Worm (Caenorhabditis elegans) whole organism, midembryonic: ENCODE data around the gene F13A2.2.

ENCODE experiments used
- T22C8.4 ChIP-seq: fragments of 200-800 bp; sonication (Bioruptor generic); IDR thresholded peaks from 2 replicates; pipeline ENCODE4 v1.3.6; 2022; ENCODE audit warnings: missing genetic modification characterization, missing compliant biosample characterization
- cog-1 ChIP-seq: sonication (generic microtip); optimal IDR thresholded peaks from 2 replicates; lab custom pipeline; 2016; ENCODE audit warnings: missing genetic modification characterization, missing compliant biosample characterization
- flt-1 ChIP-seq: fragments of 200-800 bp; sonication (Bioruptor generic); IDR thresholded peaks from 2 replicates; pipeline ENCODE4 v1.3.6; 2022; ENCODE audit warnings: missing genetic modification characterization, missing compliant biosample characterization
- klf-2 ChIP-seq: fragments of 200-800 bp; sonication (Bioruptor generic); conservative IDR thresholded peaks from 2 replicates; pipeline ENCODE4 v1.3.6; 2022; ENCODE audit warnings: missing genetic modification reagents, missing genetic modification characterization, missing compliant biosample characterization
- med-1 ChIP-seq: sonication (generic microtip); optimal IDR thresholded peaks from 2 replicates; lab custom pipeline; 2017; ENCODE audit warnings: missing genetic modification characterization, mild to moderate bottlenecking, missing compliant biosample characterization, antibody characterized with exemption, missing genetic modification reagents; ENCODE audit not compliant: insufficient read depth
- ref-1 ChIP-seq: fragments of 200-800 bp; sonication (Bioruptor generic); conservative IDR thresholded peaks from 2 replicates; pipeline ENCODE4 v1.3.6; 2022; ENCODE audit warnings: missing genetic modification reagents, missing genetic modification characterization, missing compliant biosample characterization
- tab-1 ChIP-seq: fragments of 200-800 bp; sonication (Bioruptor generic); IDR thresholded peaks from 2 replicates; pipeline ENCODE4 v1.3.6; 2022; ENCODE audit warnings: missing genetic modification characterization, missing compliant biosample characterization
- ztf-23 ChIP-seq: fragments of 200-800 bp; sonication (Bioruptor generic); IDR thresholded peaks from 2 replicates; pipeline ENCODE4 v1.3.6; 2022; ENCODE audit warnings: missing genetic modification reagents, missing genetic modification characterization, missing compliant biosample characterization
- ztf-29 ChIP-seq: fragments of 200-800 bp; sonication (Bioruptor generic); IDR thresholded peaks from 2 replicates; pipeline ENCODE4 v1.3.6; 2022; ENCODE audit warnings: missing genetic modification reagents, missing genetic modification characterization, missing compliant biosample characterization

The F13A2.2 gene

ce11 chrV:4418116-4418515 is 33.7 kb upstream of the F13A2.2 start, which contains the start of gene Y47D7A.6:
Gene Y47D7A.6 (minus strand): TSS chrV:4418216.
- no peak for TF ChIP-seq cog-1

- TF ChIP-seq tab-1 (no peak), klf-2 (GFP tag; lab: Robert Waterston, UW) (no peak), T22C8.4 (GFP tag; lab: Robert Waterston, UW) (no peak), ref-1 (no peak), med-1 (GFP tag; lab: Kevin White, UChicago) (no peak), cog-1 (no peak), flt-1 (GFP tag; lab: Robert Waterston, UW) (no peak), ztf-29 (GFP tag; lab: Robert Waterston, UW) (no peak)
These were observed 32.3 kb upstream of the F13A2.2 start, which contains the start of gene Y47D7A.18 for ce11 chrV:4416710-4417109. Gene Y47D7A.18 (minus strand): TSS chrV:4416810.

DNA sequence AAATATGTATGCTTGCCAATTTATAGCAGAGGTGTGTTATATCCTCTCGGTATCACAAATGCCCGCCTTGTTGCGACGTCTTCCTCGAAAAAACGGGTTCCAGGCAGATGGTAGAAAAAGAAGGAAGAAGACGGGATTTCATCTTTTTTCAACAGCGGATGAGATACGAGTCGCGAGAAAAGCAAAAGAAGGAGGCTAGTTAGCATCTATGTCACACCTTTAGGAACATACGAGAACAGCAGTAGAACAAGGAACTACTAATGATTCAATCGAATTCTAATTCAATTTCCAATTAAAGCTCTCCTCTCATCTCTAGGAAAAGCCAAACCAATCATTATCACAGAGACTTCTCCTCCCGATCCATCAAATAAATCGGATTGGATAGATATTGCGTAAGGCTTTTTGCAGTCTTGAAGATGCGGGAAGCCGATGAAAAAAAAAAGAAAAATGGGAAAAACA is 30.3 kb upstream of the F13A2.2 start, which contains the start of gene grl-5:
grl-5 (minus strand) TSS at position 51 of the 459 bp plus-strand sequence.
- TF ChIP-seq ref-1 = no peak
- TF ChIP-seq klf-2 (GFP tag; lab: Robert Waterston, UW) = no peak
- TF ChIP-seq flt-1 (GFP tag; lab: Robert Waterston, UW) = no peak

DNA sequence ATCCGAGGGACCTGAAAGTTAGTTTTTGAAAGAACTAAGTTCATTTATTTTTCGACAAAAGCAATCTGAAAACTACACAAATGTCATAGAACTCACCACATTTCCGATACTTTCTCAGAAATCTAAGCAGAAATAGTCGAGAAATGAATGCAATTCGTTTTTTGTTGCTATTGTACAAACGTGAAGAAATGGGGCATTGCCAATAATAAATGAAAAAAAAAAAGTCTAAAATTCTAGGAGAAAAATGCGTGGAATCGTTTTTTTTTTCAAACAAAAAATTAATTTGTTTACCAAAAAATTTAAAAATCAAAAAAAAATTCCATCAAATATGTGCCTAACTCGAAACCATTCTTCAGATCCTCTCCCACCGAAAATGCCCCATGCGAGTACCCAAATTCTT is 27.3 kb upstream of the F13A2.2 start, which contains the start of gene Y47D7A.17:
Y47D7A.17 (minus strand) TSS at position 101 of the 400 bp plus-strand sequence.
- TF ChIP-seq ztf-29 (GFP tag; lab: Robert Waterston, UW) = no peak
- TF ChIP-seq flt-1 (GFP tag; lab: Robert Waterston, UW) = no peak
- TF ChIP-seq tab-1 = no peak
- TF ChIP-seq med-1 (GFP tag; lab: Kevin White, UChicago) = no peak
- no peak for TF ChIP-seq ref-1
- no peak for TF ChIP-seq cog-1
- TF ChIP-seq klf-2 (GFP tag; lab: Robert Waterston, UW) = no peak
- no peak for TF ChIP-seq T22C8.4 (GFP tag; lab: Robert Waterston, UW)
- no peak for TF ChIP-seq ztf-23 (GFP tag; lab: Robert Waterston, UW)

- TF ChIP-seq ztf-29 (GFP tag; lab: Robert Waterston, UW) (no peak), ztf-23 (GFP tag; lab: Robert Waterston, UW) (no peak), ref-1 (no peak), T22C8.4 (GFP tag; lab: Robert Waterston, UW) (no peak), tab-1 (no peak), cog-1 (no peak), med-1 (GFP tag; lab: Kevin White, UChicago) (no peak), klf-2 (GFP tag; lab: Robert Waterston, UW) (no peak), flt-1 (GFP tag; lab: Robert Waterston, UW) (no peak)
These were observed 26.3 kb upstream of the F13A2.2 start, which contains the start of gene Y47D7A.3 for ce11 chrV:4410643-4411042. Gene Y47D7A.3 (plus strand): TSS chrV:4410943.

DNA sequence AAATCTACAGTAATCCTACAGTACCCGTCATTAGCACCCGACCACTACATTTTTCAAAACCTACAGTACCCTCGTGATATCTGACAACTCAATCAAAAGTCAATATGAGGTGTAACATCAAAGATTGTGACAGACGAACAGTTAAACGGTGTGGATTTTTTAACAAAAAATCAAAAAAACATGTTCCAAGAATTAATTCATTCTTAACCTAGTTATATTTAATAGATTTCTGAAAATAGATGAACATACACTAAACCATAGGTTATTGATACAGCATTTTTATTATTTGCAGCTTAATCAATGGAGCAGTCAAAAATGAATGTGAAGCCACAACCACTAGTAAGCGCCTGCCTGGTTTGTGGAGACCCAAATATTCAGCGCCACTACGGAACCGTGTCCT is 23.1 kb upstream of the F13A2.2 start, which contains the start of gene nhr-118:
nhr-118 (plus strand) TSS at position 301 of the 400 bp plus-strand sequence.
- TF ChIP-seq cog-1 (no peak), ztf-23 (GFP tag; lab: Robert Waterston, UW) (no peak), tab-1 (no peak), med-1 (GFP tag; lab: Kevin White, UChicago) (no peak), klf-2 (GFP tag; lab: Robert Waterston, UW) (no peak), T22C8.4 (GFP tag; lab: Robert Waterston, UW) (no peak), flt-1 (GFP tag; lab: Robert Waterston, UW) (no peak), ztf-29 (GFP tag; lab: Robert Waterston, UW) (no peak), ref-1 (no peak)

- TF ChIP-seq med-1 (GFP tag; lab: Kevin White, UChicago) = no peak
- no peak for TF ChIP-seq cog-1
- no peak for TF ChIP-seq flt-1 (GFP tag; lab: Robert Waterston, UW)
- no peak for TF ChIP-seq ref-1
- no peak for TF ChIP-seq ztf-23 (GFP tag; lab: Robert Waterston, UW)
- no peak for TF ChIP-seq T22C8.4 (GFP tag; lab: Robert Waterston, UW)
- TF ChIP-seq klf-2 (GFP tag; lab: Robert Waterston, UW) = no peak
- no peak for TF ChIP-seq ztf-29 (GFP tag; lab: Robert Waterston, UW)
- TF ChIP-seq tab-1 = no peak
These were observed 17.5 kb upstream of the F13A2.2 start, which contains the start of gene F13A2.5 for ce11 chrV:4401865-4402264. Gene F13A2.5 (minus strand): TSS chrV:4401965.

DNA sequence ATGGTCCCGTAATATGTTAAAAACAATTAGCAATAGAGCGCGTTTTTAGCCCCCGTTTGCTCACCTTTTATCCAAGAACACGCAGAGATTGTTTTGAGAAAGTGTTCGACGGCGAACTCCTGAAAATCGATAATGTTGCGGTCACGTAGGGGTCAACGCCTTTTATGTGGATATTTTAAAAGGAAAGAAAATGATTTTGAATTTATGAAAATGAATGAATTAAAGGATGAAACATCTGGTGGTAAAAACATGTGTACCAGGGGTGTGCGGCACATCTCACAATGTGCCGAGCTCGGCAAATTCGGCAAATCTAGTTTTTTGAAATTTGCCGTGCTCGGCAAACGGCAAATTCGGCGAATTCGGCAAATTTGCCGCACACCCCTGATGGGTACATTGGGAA is 15.7 kb upstream of the F13A2.2 start, which contains the start of gene F13A2.4:
F13A2.4 (minus strand) TSS at position 101 of the 400 bp plus-strand sequence.
- TF ChIP-seq ztf-29 (GFP tag; lab: Robert Waterston, UW) (no peak), ref-1 (no peak)

DNA sequence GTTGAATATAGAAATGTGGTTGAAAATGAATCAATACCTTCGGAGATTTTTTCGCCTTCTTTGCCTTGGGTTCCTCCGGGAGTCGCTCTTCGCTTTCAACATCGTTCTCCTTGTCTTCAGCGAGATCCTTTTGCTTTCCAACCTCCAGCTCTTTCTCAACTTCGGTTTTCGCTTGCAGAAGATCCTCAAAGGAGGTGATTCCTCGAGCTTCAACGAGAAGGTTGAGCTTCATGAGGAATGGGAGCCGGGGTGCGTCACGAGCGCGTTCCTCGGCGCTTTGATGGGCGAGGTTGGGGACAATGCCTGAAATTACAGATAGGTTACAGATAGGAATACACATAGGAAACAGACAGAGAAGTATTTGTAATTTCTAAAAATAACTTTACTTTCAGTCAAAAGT is 14.5 kb upstream of the F13A2.2 start:
- TF ChIP-seq ztf-29 (GFP tag; lab: Robert Waterston, UW) (no peak), ref-1 (no peak), flt-1 (GFP tag; lab: Robert Waterston, UW) (no peak), tab-1 (no peak), T22C8.4 (GFP tag; lab: Robert Waterston, UW) (no peak), klf-2 (GFP tag; lab: Robert Waterston, UW) (no peak), ztf-23 (GFP tag; lab: Robert Waterston, UW) (no peak), cog-1 (no peak)

DNA sequence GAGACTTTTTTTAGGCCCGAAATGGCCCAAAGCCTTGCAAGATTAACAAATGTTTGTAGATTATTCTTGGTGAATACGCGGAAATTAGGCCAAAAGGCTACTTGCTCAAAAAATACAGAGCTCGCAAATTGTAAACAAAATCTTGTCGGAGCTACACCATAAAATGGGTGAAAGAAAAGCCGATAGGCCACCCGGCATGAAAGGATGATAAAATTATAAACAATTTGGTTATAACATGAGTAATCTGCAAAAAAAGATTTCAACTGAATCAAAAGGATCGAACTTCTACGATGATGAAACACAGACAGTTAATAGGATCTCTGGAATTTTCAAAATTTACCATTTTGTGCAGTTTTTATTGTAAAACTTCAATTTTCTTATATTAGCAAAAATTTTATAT is 13.7 kb upstream of the F13A2.2 start:
- no peak for TF ChIP-seq ref-1
- TF ChIP-seq T22C8.4 (GFP tag; lab: Robert Waterston, UW) = no peak
- TF ChIP-seq tab-1 = no peak
- no peak for TF ChIP-seq klf-2 (GFP tag; lab: Robert Waterston, UW)
- TF ChIP-seq cog-1 = no peak
- TF ChIP-seq med-1 (GFP tag; lab: Kevin White, UChicago) = no peak
- no peak for TF ChIP-seq flt-1 (GFP tag; lab: Robert Waterston, UW)
- no peak for TF ChIP-seq ztf-29 (GFP tag; lab: Robert Waterston, UW)
- no peak for TF ChIP-seq ztf-23 (GFP tag; lab: Robert Waterston, UW)
